Fruit fly (Drosophila melanogaster): ENCODE results near the gene CG5676.

The CG5676 gene

DNA sequence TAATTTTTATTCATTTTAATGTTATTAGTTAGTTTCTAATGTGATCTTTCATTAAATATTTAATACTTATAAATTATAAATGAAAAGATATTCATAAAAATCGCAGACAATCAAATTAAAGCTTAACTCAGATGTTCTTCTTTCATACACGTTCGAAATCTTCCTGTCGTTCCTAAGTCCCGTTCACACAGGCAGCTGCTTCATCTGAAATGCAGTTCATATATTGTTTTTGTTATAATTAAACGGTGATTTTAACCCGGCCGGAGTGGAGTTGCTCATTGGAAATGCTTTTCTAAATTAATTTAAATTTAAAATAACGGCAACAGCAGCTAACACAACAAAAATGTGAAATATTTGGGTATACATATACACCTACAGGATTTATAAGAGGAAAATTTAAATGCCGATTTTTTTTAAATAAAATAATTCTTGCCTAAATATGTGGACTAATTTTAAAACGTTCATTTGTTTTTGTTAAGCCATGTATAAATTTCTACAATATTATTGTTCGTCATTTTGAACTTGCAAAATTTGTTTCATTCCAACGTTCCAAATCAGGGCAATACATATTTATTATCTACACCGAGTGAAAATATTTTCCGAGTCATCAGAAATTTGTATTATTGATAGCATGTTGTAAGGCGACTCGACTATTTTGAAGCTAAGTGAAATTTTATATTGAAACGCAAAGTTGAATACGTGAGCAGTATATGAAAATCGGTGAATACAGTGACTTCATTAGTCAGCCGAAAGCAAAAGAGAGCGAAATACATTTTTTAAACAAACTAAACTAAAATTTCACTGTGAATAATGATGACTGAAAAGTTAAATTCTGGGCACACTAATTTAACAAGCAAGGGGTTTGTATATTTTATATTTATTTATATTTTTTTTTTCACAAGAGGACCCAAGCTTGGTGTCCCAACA lies 16.7 kb downstream of the CG5676 start, which contains the start of gene me31B (continued):
- no peak for TF ChIP-seq eve (GFP tag; optimal IDR thresholded peaks at IDR 0.05)
- no peak for TF ChIP-seq CG10267 (tag; optimal IDR thresholded peaks at IDR 0.05)
- TF ChIP-seq CG8359 (GFP tag; optimal IDR thresholded peaks at IDR 0.05; ENCODE audit: borderline replicate concordance) = peak; percentile 3
- peak; percentile 14 for TF ChIP-seq twi (tag; optimal IDR thresholded peaks at IDR 0.05)
- no peak for TF ChIP-seq Nf-YA (GFP tag; IDR thresholded peaks at IDR 0.05)
- TF ChIP-seq D (optimal IDR thresholded peaks at IDR 0.05) = no peak
- TF ChIP-seq D (GFP tag; optimal IDR thresholded peaks at IDR 0.05) = no peak
- TF ChIP-seq Med (GFP tag) = peak; percentile 27
- peak; percentile 40 for TF ChIP-seq gfzf (GFP tag; optimal IDR thresholded peaks at IDR 0.05)
- no peak for TF ChIP-seq CG6683 (GFP tag; optimal IDR thresholded peaks at IDR 0.05)
- TF ChIP-seq al (GFP tag; IDR thresholded peaks at IDR 0.05) = no peak
- TF ChIP-seq ken (GFP tag; IDR thresholded peaks at IDR 0.05) = no peak
- no peak for TF ChIP-seq bcd (GFP tag; optimal IDR thresholded peaks at IDR 0.05)
- no peak for TF ChIP-seq Dp (GFP tag; optimal IDR thresholded peaks at IDR 0.05)
- no peak for TF ChIP-seq exex (tag; optimal IDR thresholded peaks at IDR 0.05)
- no peak for TF ChIP-seq pho (GFP tag; optimal IDR thresholded peaks at IDR 0.05)
- no peak for TF ChIP-seq CG5953 (GFP tag; IDR thresholded peaks at IDR 0.05)
- no peak for TF ChIP-seq B-H1 (GFP tag; IDR thresholded peaks at IDR 0.05)
- TF ChIP-seq CG4424 (GFP tag; optimal IDR thresholded peaks at IDR 0.05) = no peak
- no peak for TF ChIP-seq gsb-n (tag; optimal IDR thresholded peaks at IDR 0.05)
- TF ChIP-seq pita (GFP tag; optimal IDR thresholded peaks at IDR 0.05) = no peak
- no peak for TF ChIP-seq ab (GFP tag; optimal IDR thresholded peaks at IDR 0.05)
- peak; percentile 1 for TF ChIP-seq Sry-δ (GFP tag; optimal IDR thresholded peaks at IDR 0.05)
- TF ChIP-seq CG10543 (GFP tag; optimal IDR thresholded peaks at IDR 0.05) = no peak
- TF ChIP-seq jing (GFP tag; optimal IDR thresholded peaks at IDR 0.05) = no peak
- peak; percentile 97 for TF ChIP-seq CG11723 (GFP tag; optimal IDR thresholded peaks at IDR 0.05)
- peak; percentile 38 for TF ChIP-seq CG12942 (GFP tag; optimal IDR thresholded peaks at IDR 0.05)
- no peak for TF ChIP-seq cato (GFP tag; optimal IDR thresholded peaks at IDR 0.05; ENCODE audit: borderline replicate concordance)
- peak; percentile 33 for TF ChIP-seq CG14710 (tag; optimal IDR thresholded peaks at IDR 0.05)
- no peak for TF ChIP-seq her (GFP tag; optimal IDR thresholded peaks at IDR 0.05)
- no peak for TF ChIP-seq CG9215 (GFP tag; IDR thresholded peaks at IDR 0.05)
- TF ChIP-seq CG30020 (tag; optimal IDR thresholded peaks at IDR 0.05) = peak; percentile 100
- no peak for TF ChIP-seq CrebB (tag; optimal IDR thresholded peaks at IDR 0.05)
- peak in 1 of 3 experiments; percentile 26 for TF ChIP-seq lola (GFP tag; optimal IDR thresholded peaks at IDR 0.05)
- TF ChIP-seq tap (tag; optimal IDR thresholded peaks at IDR 0.05) = no peak
- TF ChIP-seq CG14667 (GFP tag; IDR thresholded peaks at IDR 0.05) = no peak
- no peak for TF ChIP-seq CG9437 (GFP tag; optimal IDR thresholded peaks at IDR 0.05)

DNA sequence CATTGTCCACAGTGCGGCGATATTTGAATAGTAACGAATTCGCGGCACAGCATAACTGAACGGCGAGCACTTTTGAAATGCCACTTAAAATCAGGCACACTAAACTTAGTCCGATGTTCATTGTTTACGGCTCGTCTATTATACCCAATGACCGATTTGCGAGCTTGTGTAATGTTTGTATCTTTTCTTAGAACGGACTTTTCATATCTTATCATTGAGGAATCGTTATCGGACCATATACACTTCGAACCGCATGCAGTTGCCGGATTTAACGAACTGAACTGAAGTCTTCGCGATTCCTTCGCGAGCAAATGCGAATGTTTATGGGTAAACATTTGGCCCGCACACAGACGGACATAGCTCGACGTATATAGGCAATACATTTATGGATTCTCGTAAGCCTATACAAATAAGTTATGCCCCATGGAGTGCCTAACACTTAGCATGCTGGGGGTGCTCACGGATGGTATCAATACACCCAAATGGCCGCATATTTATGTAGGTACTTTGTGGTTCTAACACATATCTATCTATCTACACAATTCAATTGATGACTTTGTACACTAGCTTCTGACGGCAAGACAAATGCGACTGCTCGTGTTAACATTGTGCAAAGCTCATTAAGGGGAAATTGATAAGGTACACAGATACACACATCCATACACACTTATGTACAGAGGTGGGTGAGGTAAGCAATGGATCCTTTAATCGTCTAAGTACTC lies 17.8 kb downstream of the CG5676 start, which contains the start of gene mthl15:
mthl15 (minus strand) TSS at position 593 of the 722 bp plus-strand sequence.
- no peak for TF ChIP-seq ken (GFP tag; IDR thresholded peaks at IDR 0.05)
- no peak for TF ChIP-seq Hmx (GFP tag; optimal IDR thresholded peaks at IDR 0.05)
- TF ChIP-seq br (optimal IDR thresholded peaks at IDR 0.05) = no peak
- peak; percentile 38 for TF ChIP-seq CG12659 (GFP tag; optimal IDR thresholded peaks at IDR 0.05)
- no peak for TF ChIP-seq psq (GFP tag; optimal IDR thresholded peaks at IDR 0.05)
- no peak for TF ChIP-seq Spps (tag; optimal IDR thresholded peaks at IDR 0.05)
- TF ChIP-seq Scr (GFP tag; IDR thresholded peaks at IDR 0.05; ENCODE audit: partially characterized antibody) = no peak
- no peak for TF ChIP-seq jumu (GFP tag; optimal IDR thresholded peaks at IDR 0.05)
- TF ChIP-seq HLH3B (GFP tag; IDR thresholded peaks at IDR 0.05) = no peak
- TF ChIP-seq CG17612 (GFP tag; IDR thresholded peaks at IDR 0.05) = no peak
- no peak for TF ChIP-seq Usf (GFP tag; optimal IDR thresholded peaks at IDR 0.05)
- TF ChIP-seq Rx (GFP tag; IDR thresholded peaks at IDR 0.05) = no peak
- TF ChIP-seq slbo (GFP tag; IDR thresholded peaks at IDR 0.05) = no peak
- no peak for TF ChIP-seq CG14965 (GFP tag; optimal IDR thresholded peaks at IDR 0.05; ENCODE audit: borderline replicate concordance)

All from whole organism, embryonic.